Worm (Caenorhabditis elegans): ENCODE data around the gene mml-1.

The mml-1 gene

ce11 chrIII:7374681-7375271, at the start of gene mml-1:
TSS of gene mml-1 (minus strand) at chrIII:7374731.
- TF ChIP-seq B0310.2 (tag; optimal IDR thresholded peaks at IDR 0.05), result no peak
- no peak for TF ChIP-seq hnd-1 (tag; optimal IDR thresholded peaks at IDR 0.05)
- TF ChIP-seq ceh-13 (GFP tag; optimal IDR thresholded peaks at IDR 0.05), result no peak
- TF ChIP-seq aly-1 (tag; optimal IDR thresholded peaks at IDR 0.05), result no peak
- TF ChIP-seq ceh-36 (tag; optimal IDR thresholded peaks at IDR 0.05), result no peak
- TF ChIP-seq hmg-4 (GFP tag; optimal IDR thresholded peaks at IDR 0.05), result no peak

ce11 chrIII:7399004-7399403, 24.5 kb upstream of the mml-1 start:
- TF ChIP-seq ceh-13 (GFP tag; optimal IDR thresholded peaks at IDR 0.05) (no peak), flt-1 (GFP tag; IDR thresholded peaks at IDR 0.05) (no peak), ets-7 (tag; optimal IDR thresholded peaks at IDR 0.05) (no peak), ama-1 (optimal IDR thresholded peaks at IDR 0.05) (no peak)

ce11 chrIII:7397196-7397595, 22.7 kb upstream of the mml-1 start:
- TF ChIP-seq F13C5.2 (tag; optimal IDR thresholded peaks at IDR 0.05) (no peak), tra-4 (tag; optimal IDR thresholded peaks at IDR 0.05) (no peak), hnd-1 (tag; optimal IDR thresholded peaks at IDR 0.05) (no peak), ceh-13 (GFP tag; optimal IDR thresholded peaks at IDR 0.05) (no peak), ama-1 (optimal IDR thresholded peaks at IDR 0.05) (no peak), tbx-11 (GFP tag; IDR thresholded peaks at IDR 0.05) (no peak), sea-1 (GFP tag; conservative IDR thresholded peaks at IDR 0.05) (no peak)

- TF ChIP-seq ceh-36 (tag; optimal IDR thresholded peaks at IDR 0.05) (no peak), tbx-11 (GFP tag; IDR thresholded peaks at IDR 0.05) (no peak), tbx-37 (GFP tag; conservative IDR thresholded peaks at IDR 0.05) (no peak), hmbx-1 (tag; optimal IDR thresholded peaks at IDR 0.05) (no peak), flt-1 (GFP tag; IDR thresholded peaks at IDR 0.05) (no peak), B0310.2 (tag; optimal IDR thresholded peaks at IDR 0.05) (no peak), ceh-13 (GFP tag; optimal IDR thresholded peaks at IDR 0.05) (no peak), ama-1 (optimal IDR thresholded peaks at IDR 0.05) (no peak), tra-4 (tag; optimal IDR thresholded peaks at IDR 0.05) (no peak), ets-7 (tag; optimal IDR thresholded peaks at IDR 0.05) (no peak), aly-1 (tag; optimal IDR thresholded peaks at IDR 0.05) (no peak), pes-1 (GFP tag; IDR thresholded peaks at IDR 0.05) (no peak), F13C5.2 (tag; optimal IDR thresholded peaks at IDR 0.05) (no peak), scrt-1 (GFP tag; IDR thresholded peaks at IDR 0.05) (no peak), sea-1 (GFP tag; conservative IDR thresholded peaks at IDR 0.05) (no peak), hmg-4 (GFP tag; optimal IDR thresholded peaks at IDR 0.05) (no peak)
Observed at ce11 chrIII:7395354-7395753, 20.8 kb upstream of the mml-1 start, which contains the start of gene lgc-50. TSS of gene lgc-50 (minus strand) at chrIII:7395454.

- TF ChIP-seq F13C5.2 (tag; optimal IDR thresholded peaks at IDR 0.05) (no peak), ceh-13 (GFP tag; optimal IDR thresholded peaks at IDR 0.05) (no peak), sea-1 (GFP tag; conservative IDR thresholded peaks at IDR 0.05) (no peak), B0310.2 (tag; optimal IDR thresholded peaks at IDR 0.05) (no peak), ets-7 (tag; optimal IDR thresholded peaks at IDR 0.05) (no peak), tra-4 (tag; optimal IDR thresholded peaks at IDR 0.05) (no peak), pes-1 (GFP tag; IDR thresholded peaks at IDR 0.05) (no peak), aly-1 (tag; optimal IDR thresholded peaks at IDR 0.05) (no peak), scrt-1 (GFP tag; IDR thresholded peaks at IDR 0.05) (no peak), hmg-4 (GFP tag; optimal IDR thresholded peaks at IDR 0.05) (no peak), hmbx-1 (tag; optimal IDR thresholded peaks at IDR 0.05) (no peak), hnd-1 (tag; optimal IDR thresholded peaks at IDR 0.05) (no peak)
Observed at ce11 chrIII:7387359-7387758, 12.8 kb upstream of the mml-1 start.

ce11 chrIII:7386539-7386938, 12.0 kb upstream of the mml-1 start:
- TF ChIP-seq pes-1 (GFP tag; IDR thresholded peaks at IDR 0.05), result peak; percentile 44; the same call in 1 of the 2 replicates

ce11 chrIII:7385929-7386328, 11.4 kb upstream of the mml-1 start, which contains the start of gene trd-1:
TSS of gene trd-1 (plus strand) at chrIII:7386229.
- TF ChIP-seq tra-4 (tag; optimal IDR thresholded peaks at IDR 0.05) (no peak), scrt-1 (GFP tag; IDR thresholded peaks at IDR 0.05) (no peak), sea-1 (GFP tag; conservative IDR thresholded peaks at IDR 0.05) (no peak), ceh-13 (GFP tag; optimal IDR thresholded peaks at IDR 0.05) (no peak), B0310.2 (tag; optimal IDR thresholded peaks at IDR 0.05) (no peak), aly-1 (tag; optimal IDR thresholded peaks at IDR 0.05) (no peak), tbx-11 (GFP tag; IDR thresholded peaks at IDR 0.05) (no peak)

ce11 chrIII:7383733-7384132, 9.2 kb upstream of the mml-1 start, which contains the start of gene tbp-1:
TSS of gene tbp-1 (plus strand) at chrIII:7384033.
- TF ChIP-seq ets-7 (tag; optimal IDR thresholded peaks at IDR 0.05) (no peak), ceh-36 (tag; optimal IDR thresholded peaks at IDR 0.05) (no peak), hmbx-1 (tag; optimal IDR thresholded peaks at IDR 0.05) (no peak), hmg-4 (GFP tag; optimal IDR thresholded peaks at IDR 0.05) (no peak), flt-1 (GFP tag; IDR thresholded peaks at IDR 0.05) (no peak), hnd-1 (tag; optimal IDR thresholded peaks at IDR 0.05) (no peak), F13C5.2 (tag; optimal IDR thresholded peaks at IDR 0.05) (no peak), aly-1 (tag; optimal IDR thresholded peaks at IDR 0.05) (no peak), tra-4 (tag; optimal IDR thresholded peaks at IDR 0.05) (no peak), scrt-1 (GFP tag; IDR thresholded peaks at IDR 0.05) (no peak), ama-1 (optimal IDR thresholded peaks at IDR 0.05) (no peak), B0310.2 (tag; optimal IDR thresholded peaks at IDR 0.05) (no peak), pes-1 (GFP tag; IDR thresholded peaks at IDR 0.05) (no peak), sea-1 (GFP tag; conservative IDR thresholded peaks at IDR 0.05) (no peak), tbx-11 (GFP tag; IDR thresholded peaks at IDR 0.05) (no peak)
